Fruit fly (Drosophila melanogaster) whole organism, adult: Measurements from ENCODE around the gene CG31626.

ENCODE experiments used
- CG11617 ChIP-seq: fragments of 200-800 bp; sonication (Bioruptor generic); optimal IDR thresholded peaks from 2 replicates; lab custom pipeline; 2017; ENCODE audit warnings: mild to moderate bottlenecking, missing biosample characterization, missing genetic modification reagents, missing genetic modification characterization
- CG12768 ChIP-seq: fragments of 200-800 bp; sonication (Bioruptor generic); optimal IDR thresholded peaks from 2 replicates; lab custom pipeline; 2017; ENCODE audit warnings: missing biosample characterization, missing genetic modification characterization, mild to moderate bottlenecking, moderate library complexity, missing genetic modification reagents
- CG14711 ChIP-seq: fragments of 200-800 bp; sonication (Bioruptor generic); optimal IDR thresholded peaks from 2 replicates; lab custom pipeline; 2018; ENCODE audit warnings: missing biosample characterization, mild to moderate bottlenecking, missing genetic modification characterization, moderate library complexity
- CG1620 ChIP-seq: fragments of 200-800 bp; sonication (Bioruptor generic); optimal IDR thresholded peaks from 2 replicates; lab custom pipeline; 2016; ENCODE audit warnings: missing biosample characterization, missing genetic modification characterization
- CG33017 ChIP-seq: fragments of 200-800 bp; sonication (Bioruptor generic); optimal IDR thresholded peaks from 2 replicates; lab custom pipeline; 2018; ENCODE audit warnings: missing biosample characterization, mild to moderate bottlenecking, missing genetic modification characterization, moderate library complexity
- CG5204 ChIP-seq: fragments of 200-800 bp; sonication (Bioruptor generic); optimal IDR thresholded peaks from 2 replicates; lab custom pipeline; 2016; ENCODE audit warnings: missing biosample characterization, missing genetic modification characterization
- CG7045 ChIP-seq: fragments of 200-800 bp; sonication (Bioruptor generic); optimal IDR thresholded peaks from 2 replicates; lab custom pipeline; 2017; ENCODE audit warnings: missing biosample characterization, mild to moderate bottlenecking, missing genetic modification characterization
- CG7101 ChIP-seq: fragments of 200-800 bp; sonication (Bioruptor generic); optimal IDR thresholded peaks from 2 replicates; lab custom pipeline; 2018; ENCODE audit warnings: missing biosample characterization, mild to moderate bottlenecking, missing genetic modification characterization, moderate library complexity
- Clk ChIP-seq: fragments of 200-800 bp; sonication (Bioruptor generic); optimal IDR thresholded peaks from 2 replicates; lab custom pipeline; 2017; ENCODE audit warnings: missing biosample characterization, missing genetic modification characterization
- Crg-1 ChIP-seq: fragments of 200-800 bp; sonication (Bioruptor generic); optimal IDR thresholded peaks from 2 replicates; lab custom pipeline; 2016; ENCODE audit warnings: missing biosample characterization, missing genetic modification characterization
- Hr96 ChIP-seq: fragments of 200-800 bp; sonication (Bioruptor generic); optimal IDR thresholded peaks from 2 replicates; lab custom pipeline; 2016; ENCODE audit warnings: missing biosample characterization, missing genetic modification characterization
- Mnt ChIP-seq: fragments of 200-800 bp; sonication (Bioruptor generic); optimal IDR thresholded peaks from 2 replicates; lab custom pipeline; 2016; ENCODE audit warnings: missing biosample characterization, mild to moderate bottlenecking, missing genetic modification characterization
- bab1 ChIP-seq: fragments of 200-800 bp; sonication (Bioruptor generic); optimal IDR thresholded peaks from 3 replicates; lab custom pipeline; 2019; ENCODE audit warnings: missing biosample characterization, mild to moderate bottlenecking, missing genetic modification characterization, moderate library complexity
- cic ChIP-seq: fragments of 200-800 bp; sonication (Bioruptor generic); optimal IDR thresholded peaks from 2 replicates; lab custom pipeline; 2017; ENCODE audit warnings: missing biosample characterization, mild to moderate bottlenecking, missing genetic modification characterization, moderate library complexity
- cnc ChIP-seq, 2 experiments: fragments of >200 bp; optimal IDR thresholded peaks; 2 replicates each; lab custom pipeline; 2017
- kay ChIP-seq: fragments of 200-800 bp; sonication (Bioruptor generic); peaks from one replicate; lab custom pipeline; 2016; ENCODE audit warnings: missing biosample characterization, missing genetic modification characterization, borderline replicate concordance
- ovo ChIP-seq: fragments of 200-800 bp; sonication (Bioruptor generic); optimal IDR thresholded peaks from 2 replicates; lab custom pipeline; 2016; ENCODE audit warnings: missing biosample characterization, missing genetic modification characterization
- pad ChIP-seq: fragments of 200-800 bp; sonication (Bioruptor generic); optimal IDR thresholded peaks from 3 replicates; lab custom pipeline; 2017; ENCODE audit warnings: missing biosample characterization, missing genetic modification characterization, mild to moderate bottlenecking, moderate library complexity, missing genetic modification reagents
- tj ChIP-seq: fragments of 200-800 bp; sonication (Bioruptor generic); optimal IDR thresholded peaks from 3 replicates; lab custom pipeline; 2017; ENCODE audit warnings: missing biosample characterization, mild to moderate bottlenecking, missing genetic modification characterization, moderate library complexity
- toe ChIP-seq: fragments of 200-800 bp; sonication (Bioruptor generic); optimal IDR thresholded peaks from 2 replicates; lab custom pipeline; 2016; ENCODE audit warnings: missing biosample characterization, missing genetic modification characterization

The CG31626 gene

DNA sequence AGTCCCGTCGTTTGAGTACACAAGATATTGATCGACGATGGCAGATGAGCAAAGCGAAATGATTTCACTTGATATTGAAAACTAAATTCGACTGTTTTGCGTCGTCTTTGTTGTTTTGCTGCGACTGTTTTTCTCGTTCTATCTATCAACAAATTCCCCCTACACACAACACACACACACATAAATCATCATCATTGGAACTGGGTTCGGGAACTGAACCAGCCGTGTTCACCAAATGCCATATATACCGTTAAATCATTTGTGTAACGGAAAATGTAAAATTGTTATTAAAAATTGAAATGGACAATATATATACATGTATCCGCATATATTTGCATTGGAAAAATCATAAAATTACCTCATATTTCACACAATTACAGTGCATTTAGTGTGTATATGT, 16.1 kb downstream of the CG31626 start, which contains the start of gene Atg18b:
Atg18b (minus strand) TSS at position 177 of the 400 bp plus-strand sequence.
- TF ChIP-seq ovo (GFP tag; lab: Kevin White, UChicago) (peak; percentile 84), pad (GFP tag; lab: Kevin White, UChicago) (peak; percentile 53), Crg-1 (GFP tag; lab: Kevin White, UChicago) (no peak)

DNA sequence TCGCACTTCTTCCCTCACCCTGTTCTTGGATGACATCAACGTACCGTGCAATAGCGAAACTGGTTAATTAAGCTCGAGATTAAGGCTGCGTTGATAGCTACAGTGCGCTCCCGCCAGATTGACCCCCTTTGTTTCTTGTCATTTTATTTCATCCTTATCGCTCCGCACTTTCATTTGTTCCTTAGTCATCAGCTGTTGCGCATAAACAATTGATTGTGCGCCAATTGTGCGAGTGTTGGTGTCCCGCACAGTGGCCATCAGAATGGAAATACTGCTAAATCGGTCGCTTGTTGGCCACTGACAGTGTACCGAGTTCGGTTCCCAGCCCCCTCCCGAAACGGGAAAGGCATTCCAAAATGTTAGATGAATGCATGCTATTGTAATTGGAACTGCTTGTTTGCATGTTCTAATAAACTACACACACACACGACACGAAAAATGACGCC, 16.9 kb downstream of the CG31626 start:
- TF ChIP-seq kay (GFP tag; lab: Kevin White, UChicago) (peak; percentile 30), ovo (GFP tag; lab: Kevin White, UChicago) (peak; percentile 25), CG33017 (tag; lab: Kevin White, UChicago) (no peak), CG12768 (GFP tag; lab: Kevin White, UChicago) (peak; percentile 47), pad (GFP tag; lab: Kevin White, UChicago) (no peak), tj (GFP tag; lab: Kevin White, UChicago) (peak; percentile 55), cic (GFP tag; lab: Kevin White, UChicago) (peak; percentile 20), bab1 (peak; percentile 30), CG7045 (GFP tag; lab: Kevin White, UChicago) (peak; percentile 9)

dm6 chr2L:21218912-21219246, 17.7 kb downstream of the CG31626 start:
- no peak for TF ChIP-seq Clk (GFP tag; lab: Kevin White, UChicago)
- TF ChIP-seq CG7101 (tag; lab: Kevin White, UChicago) = no peak
- TF ChIP-seq CG1620 (GFP tag; lab: Kevin White, UChicago) = no peak
- TF ChIP-seq CG12768 (GFP tag; lab: Kevin White, UChicago) = no peak
- TF ChIP-seq CG33017 (tag; lab: Kevin White, UChicago) = no peak
- no peak for TF ChIP-seq Hr96 (GFP tag; lab: Kevin White, UChicago)
- TF ChIP-seq toe (GFP tag; lab: Kevin White, UChicago) = no peak
- TF ChIP-seq cic (GFP tag; lab: Kevin White, UChicago) = peak; percentile 15
- TF ChIP-seq bab1 = no peak
- TF ChIP-seq cnc (optimal IDR thresholded peaks at IDR 0.05; lab: Kevin White, UChicago) = no peak
- no peak for TF ChIP-seq CG7045 (GFP tag; lab: Kevin White, UChicago)
- peak; percentile 34 for TF ChIP-seq Mnt (GFP tag; lab: Kevin White, UChicago)
- peak; percentile 95 for TF ChIP-seq tj (GFP tag; lab: Kevin White, UChicago)
- no peak for TF ChIP-seq Crg-1 (GFP tag; lab: Kevin White, UChicago)
- TF ChIP-seq CG14711 (tag; lab: Kevin White, UChicago) = no peak
- no peak for TF ChIP-seq CG5204 (GFP tag; lab: Kevin White, UChicago)
- TF ChIP-seq CG11617 (GFP tag; lab: Kevin White, UChicago) = no peak
- peak; percentile 22 for TF ChIP-seq kay (GFP tag; lab: Kevin White, UChicago)
- TF ChIP-seq ovo (GFP tag; lab: Kevin White, UChicago) = no peak
- TF ChIP-seq pad (GFP tag; lab: Kevin White, UChicago) = no peak

dm6 chr2L:21218240-21218911, 18.2 kb downstream of the CG31626 start, which contains the start of gene CG8679:
CG8679 (minus strand) TSS chr2L:21218544.
- no peak for TF ChIP-seq CG5204 (GFP tag; lab: Kevin White, UChicago)
- TF ChIP-seq CG14711 (tag; lab: Kevin White, UChicago) = no peak
- peak; percentile 6 for TF ChIP-seq CG12768 (GFP tag; lab: Kevin White, UChicago)
- peak; percentile 69 for TF ChIP-seq cic (GFP tag; lab: Kevin White, UChicago)
- peak; percentile 69 for TF ChIP-seq Mnt (GFP tag; lab: Kevin White, UChicago)
- TF ChIP-seq bab1 = peak; percentile 27
- no peak for TF ChIP-seq pad (GFP tag; lab: Kevin White, UChicago)

DNA sequence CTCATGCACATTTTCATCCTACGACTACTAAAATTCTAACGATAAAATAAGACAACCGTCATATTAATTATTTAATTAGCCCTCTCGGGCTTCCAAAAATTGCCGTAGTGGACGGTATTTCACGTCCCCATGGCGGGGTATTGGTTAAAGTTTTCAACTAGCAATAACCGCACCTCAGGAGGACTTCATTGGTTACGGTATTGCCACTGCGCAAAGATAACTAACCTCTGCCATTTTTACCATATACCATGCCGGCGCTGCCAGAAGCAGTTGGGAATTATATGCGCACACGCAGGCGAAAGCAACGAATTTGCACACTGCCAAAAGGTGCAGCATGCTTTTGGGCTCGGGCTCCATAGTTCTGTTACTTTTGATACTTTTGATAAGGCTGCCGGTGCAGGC, 21.6 kb downstream of the CG31626 start:
- peak; percentile 37 for TF ChIP-seq Crg-1 (GFP tag; lab: Kevin White, UChicago)
- peak; percentile 64 for TF ChIP-seq pad (GFP tag; lab: Kevin White, UChicago)
- peak; percentile 69 for TF ChIP-seq Hr96 (GFP tag; lab: Kevin White, UChicago)
- TF ChIP-seq toe (GFP tag; lab: Kevin White, UChicago) = no peak
- TF ChIP-seq Mnt (GFP tag; lab: Kevin White, UChicago) = peak; percentile 55
- TF ChIP-seq CG11617 (GFP tag; lab: Kevin White, UChicago) = no peak
- peak; percentile 9 for TF ChIP-seq ovo (GFP tag; lab: Kevin White, UChicago)
- no peak for TF ChIP-seq kay (GFP tag; lab: Kevin White, UChicago)
- TF ChIP-seq cnc (optimal IDR thresholded peaks at IDR 0.05; lab: Kevin White, UChicago) = no peak
- TF ChIP-seq CG7101 (tag; lab: Kevin White, UChicago) = peak; percentile 30
- no peak for TF ChIP-seq CG33017 (tag; lab: Kevin White, UChicago)
- peak; percentile 25 for TF ChIP-seq CG14711 (tag; lab: Kevin White, UChicago)
- peak; percentile 57 for TF ChIP-seq bab1
- TF ChIP-seq CG5204 (GFP tag; lab: Kevin White, UChicago) = no peak
- peak; percentile 3 for TF ChIP-seq cic (GFP tag; lab: Kevin White, UChicago)
- TF ChIP-seq Clk (GFP tag; lab: Kevin White, UChicago) = no peak
- peak; percentile 57 for TF ChIP-seq CG1620 (GFP tag; lab: Kevin White, UChicago)
- no peak for TF ChIP-seq CG12768 (GFP tag; lab: Kevin White, UChicago)
- TF ChIP-seq tj (GFP tag; lab: Kevin White, UChicago) = peak; percentile 66
- no peak for TF ChIP-seq CG7045 (GFP tag; lab: Kevin White, UChicago)
